Fruit fly (Drosophila melanogaster): Measurements from ENCODE around the gene Eig71Eh.

The Eig71Eh gene

DNA sequence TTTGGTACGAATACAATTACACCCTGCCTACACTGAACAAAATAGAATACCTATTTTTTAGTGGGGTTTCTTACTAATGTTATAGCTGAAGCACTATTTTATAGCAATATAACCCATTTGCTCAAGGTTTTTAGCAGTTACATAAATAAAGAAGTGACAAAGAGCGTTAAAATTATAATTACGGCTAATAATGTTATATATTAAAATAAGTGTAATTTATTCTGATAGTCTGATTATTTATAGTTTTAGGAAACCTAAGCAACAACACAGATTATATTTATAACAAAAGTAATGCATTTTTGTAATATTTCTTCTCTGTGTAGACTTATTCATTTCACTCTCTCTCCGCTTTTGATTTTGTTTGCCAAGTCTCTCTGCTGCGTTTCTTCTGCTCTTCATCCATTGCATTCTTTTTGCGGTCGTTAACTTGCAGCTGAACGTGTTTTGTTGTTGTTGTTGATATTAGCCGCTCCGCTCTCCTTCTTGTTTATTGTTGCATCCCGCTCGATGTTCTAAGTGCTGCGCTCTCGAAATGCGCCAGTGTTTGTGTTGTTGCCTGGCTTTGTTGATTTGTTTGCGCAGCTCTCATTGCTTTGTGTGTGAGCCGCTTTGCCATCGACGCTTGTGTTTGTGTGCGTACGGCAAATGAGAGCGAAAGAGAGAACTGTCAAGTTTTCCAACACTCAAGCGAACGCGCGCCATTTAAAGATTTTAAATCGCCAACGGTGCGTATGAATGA lies 33.4 kb downstream of the Eig71Eh start (continued):
- peak; percentile 29 for TF ChIP-seq CG3163 (GFP tag; optimal IDR thresholded peaks at IDR 0.05)
- TF ChIP-seq CG6654 (GFP tag; optimal IDR thresholded peaks at IDR 0.05), result peak; percentile 87
- TF ChIP-seq Sry-δ (GFP tag; optimal IDR thresholded peaks at IDR 0.05), result no peak
- peak; percentile 95 for TF ChIP-seq Abd-B (GFP tag; optimal IDR thresholded peaks at IDR 0.05)
- TF ChIP-seq CG4424 (GFP tag; optimal IDR thresholded peaks at IDR 0.05), result peak; percentile 93
- peak; percentile 83 for TF ChIP-seq Chrac-16 (GFP tag; optimal IDR thresholded peaks at IDR 0.05)
- no peak for TF ChIP-seq CG6791 (GFP tag; IDR thresholded peaks at IDR 0.05; ENCODE audit: partially characterized antibody)
- TF ChIP-seq CG33213 (GFP tag; optimal IDR thresholded peaks at IDR 0.05), result peak; percentile 12
- peak; percentile 84 for TF ChIP-seq vvl (GFP tag; IDR thresholded peaks at IDR 0.05)
- peak; percentile 63 for TF ChIP-seq Nf-YA (GFP tag; IDR thresholded peaks at IDR 0.05)
- TF ChIP-seq chinmo (GFP tag; IDR thresholded peaks at IDR 0.05; ENCODE audit: partially characterized antibody), result peak; percentile 83; the same call in 2 of the 4 replicates
- TF ChIP-seq pum (GFP tag; optimal IDR thresholded peaks at IDR 0.05), result peak; percentile 2
- peak; percentile 87 for TF ChIP-seq slbo (GFP tag; IDR thresholded peaks at IDR 0.05)
- TF ChIP-seq NK7.1 (GFP tag; optimal IDR thresholded peaks at IDR 0.05), result no peak
- TF ChIP-seq Hey (tag; optimal IDR thresholded peaks at IDR 0.05), result no peak
- peak; percentile 87 for TF ChIP-seq stc (GFP tag; IDR thresholded peaks at IDR 0.05)
- TF ChIP-seq Side (GFP tag; optimal IDR thresholded peaks at IDR 0.05), result no peak
- peak; percentile 12 for TF ChIP-seq pb (GFP tag; optimal IDR thresholded peaks at IDR 0.05)
- no peak for TF ChIP-seq usp (GFP tag; optimal IDR thresholded peaks at IDR 0.05)
- no peak for TF ChIP-seq amos (GFP tag; IDR thresholded peaks at IDR 0.05; ENCODE audit: partially characterized antibody)
- peak; percentile 93 for TF ChIP-seq sens (GFP tag)
- TF ChIP-seq Bteb2 (GFP tag; optimal IDR thresholded peaks at IDR 0.05), result peak; percentile 28
- TF ChIP-seq CG8290 (GFP tag; optimal IDR thresholded peaks at IDR 0.05), result peak; percentile 70
- TF ChIP-seq CG8290 (tag; optimal IDR thresholded peaks at IDR 0.05), result peak in 1 of 2 experiments; percentile 28
- no peak for TF ChIP-seq dan (GFP tag; IDR thresholded peaks at IDR 0.05)
- TF ChIP-seq CG31365 (tag; optimal IDR thresholded peaks at IDR 0.05), result peak; percentile 53
- peak; percentile 90 for TF ChIP-seq CG6689 (GFP tag; IDR thresholded peaks at IDR 0.05)
- no peak for TF ChIP-seq Elba2 (GFP tag; optimal IDR thresholded peaks at IDR 0.05)
- no peak for TF ChIP-seq Scr (GFP tag; IDR thresholded peaks at IDR 0.05; ENCODE audit: partially characterized antibody)
- TF ChIP-seq so (GFP tag; IDR thresholded peaks at IDR 0.05), result peak; percentile 57; the same call in 1 of the 3 replicates
- peak; percentile 89 for TF ChIP-seq Dp (GFP tag; optimal IDR thresholded peaks at IDR 0.05)
- TF ChIP-seq CG3847 (GFP tag; IDR thresholded peaks at IDR 0.05), result peak; percentile 77
- peak; percentile 78 for TF ChIP-seq D19B (GFP tag; optimal IDR thresholded peaks at IDR 0.05)
- TF ChIP-seq gfzf (GFP tag; optimal IDR thresholded peaks at IDR 0.05), result no peak
- no peak; the same call in 1 of the 2 replicates for TF ChIP-seq CG11247 (GFP tag; IDR thresholded peaks at IDR 0.05)
- TF ChIP-seq dysf (GFP tag; IDR thresholded peaks at IDR 0.05), result peak; percentile 90
- no peak for TF ChIP-seq mld (GFP tag; IDR thresholded peaks at IDR 0.05; ENCODE audit: partially characterized antibody)
- peak; percentile 46; the same call in 1 of the 2 replicates for TF ChIP-seq NFAT (GFP tag; IDR thresholded peaks at IDR 0.05)
- peak; percentile 97 for TF ChIP-seq fd96Cb (tag; optimal IDR thresholded peaks at IDR 0.05)
- TF ChIP-seq bbx (GFP tag; IDR thresholded peaks at IDR 0.05; ENCODE audit: partially characterized antibody), result no peak
- peak; percentile 92 for TF ChIP-seq Dek (tag; optimal IDR thresholded peaks at IDR 0.05)
- TF ChIP-seq CG12299 (tag; optimal IDR thresholded peaks at IDR 0.05), result peak; percentile 82
- peak; percentile 40 for TF ChIP-seq ems (GFP tag; optimal IDR thresholded peaks at IDR 0.05)
- peak; percentile 80 for TF ChIP-seq kni (GFP tag; optimal IDR thresholded peaks at IDR 0.05)
- TF ChIP-seq CG6765 (GFP tag; optimal IDR thresholded peaks at IDR 0.05), result peak; percentile 83
- TF ChIP-seq CG9437 (GFP tag; optimal IDR thresholded peaks at IDR 0.05), result peak; percentile 94
- TF ChIP-seq CG12769 (tag; optimal IDR thresholded peaks at IDR 0.05), result no peak
- TF ChIP-seq CG13424 (tag; optimal IDR thresholded peaks at IDR 0.05), result peak; percentile 94
- TF ChIP-seq CG6272 (GFP tag; IDR thresholded peaks at IDR 0.05), result no peak
- TF ChIP-seq sima (GFP tag; optimal IDR thresholded peaks at IDR 0.05), result no peak

Measured in whole organism, embryonic.